Worm (Caenorhabditis elegans): ENCODE data around the gene tiar-1.

ce11 chrII:5680703-5681102 is 33.9 kb downstream of the tiar-1 start, which contains the start of gene flp-27:
- TF ChIP-seq elt-2 (tag; optimal IDR thresholded peaks at IDR 0.05) (no peak), lin-15B (tag; optimal IDR thresholded peaks at IDR 0.05) (no peak), nhr-43 (tag; optimal IDR thresholded peaks at IDR 0.05; ENCODE audit: poor library complexity, severe bottlenecking) (no peak), lin-39 (tag; optimal IDR thresholded peaks at IDR 0.05) (no peak), skn-1 (tag; optimal IDR thresholded peaks at IDR 0.05) (no peak), nfya-1 (tag; optimal IDR thresholded peaks at IDR 0.05; ENCODE audit: insufficient read depth) (no peak), pha-4 (tag; optimal IDR thresholded peaks at IDR 0.05) (no peak), unc-39 (tag; optimal IDR thresholded peaks at IDR 0.05) (no peak), ztf-11 (tag; optimal IDR thresholded peaks at IDR 0.05) (no peak), tbx-2 (tag; optimal IDR thresholded peaks at IDR 0.05) (no peak), elt-3 (tag; optimal IDR thresholded peaks at IDR 0.05) (no peak)

Data from whole organism, L3 larva.